Fruit fly (Drosophila melanogaster) whole organism, embryonic: Measurements from ENCODE around the gene CG7276.

Experiments
- CG1024 ChIP-seq: fragments of 200-800 bp; sonication (Bioruptor generic); IDR thresholded peaks from 2 replicates; pipeline ENCODE4 v1.3.6; 2022; ENCODE audit warnings: missing biosample characterization, missing genetic modification characterization
- CG10979 ChIP-seq: fragments of 200-800 bp; sonication (Bioruptor generic); optimal IDR thresholded peaks from 2 replicates; lab custom pipeline; 2018; ENCODE audit warnings: missing biosample characterization, mild to moderate bottlenecking, missing genetic modification characterization, moderate library complexity
- CG11723 ChIP-seq: fragments of 200-800 bp; sonication (Bioruptor generic); optimal IDR thresholded peaks from 2 replicates; lab custom pipeline; 2017; ENCODE audit warnings: missing biosample characterization, mild to moderate bottlenecking, missing genetic modification characterization
- CG12659 ChIP-seq: fragments of 200-800 bp; sonication (Bioruptor generic); optimal IDR thresholded peaks from 3 replicates; lab custom pipeline; 2017; ENCODE audit warnings: mild to moderate bottlenecking, missing biosample characterization, missing genetic modification reagents, missing genetic modification characterization
- CG14050 ChIP-seq: fragments of 200-800 bp; sonication (Bioruptor generic); IDR thresholded peaks from 3 replicates; pipeline ENCODE4 v1.3.6; 2022; ENCODE audit warnings: missing biosample characterization, missing genetic modification characterization
- CG14441 ChIP-seq: fragments of 200-800 bp; sonication (Bioruptor generic); IDR thresholded peaks from 2 replicates; pipeline ENCODE4 v1.3.6; 2022; ENCODE audit warnings: missing biosample characterization, missing genetic modification characterization
- CG14710 ChIP-seq: fragments of 200-800 bp; sonication (Bioruptor generic); optimal IDR thresholded peaks from 3 replicates; lab custom pipeline; 2019; ENCODE audit warnings: missing biosample characterization, mild to moderate bottlenecking, missing genetic modification characterization, moderate library complexity
- CG17612 ChIP-seq: fragments of 200-800 bp; sonication (Bioruptor generic); IDR thresholded peaks from 2 replicates; pipeline ENCODE4 v1.3.6; 2022; ENCODE audit warnings: missing biosample characterization, missing genetic modification characterization
- CG17802 ChIP-seq: fragments of 200-800 bp; sonication (Bioruptor generic); optimal IDR thresholded peaks from 2 replicates; lab custom pipeline; 2018; ENCODE audit warnings: missing biosample characterization, mild to moderate bottlenecking, missing genetic modification characterization, moderate library complexity
- CG18764 ChIP-seq: fragments of 200-800 bp; sonication (Bioruptor generic); optimal IDR thresholded peaks from 3 replicates; lab custom pipeline; 2016; ENCODE audit warnings: missing biosample characterization, missing genetic modification characterization
- CG2889 ChIP-seq: fragments of 200-800 bp; sonication (Bioruptor generic); IDR thresholded peaks from 3 replicates; pipeline ENCODE4 v1.3.6; 2022; ENCODE audit warnings: missing biosample characterization, missing genetic modification characterization
- CG30403 ChIP-seq: fragments of 200-800 bp; sonication (Bioruptor generic); optimal IDR thresholded peaks from 3 replicates; lab custom pipeline; 2016; ENCODE audit warnings: missing biosample characterization, missing genetic modification characterization
- CG3065 ChIP-seq: fragments of 200-800 bp; sonication (Bioruptor generic); optimal IDR thresholded peaks from 2 replicates; lab custom pipeline; 2016; ENCODE audit warnings: missing biosample characterization, missing genetic modification characterization
- CG32532 ChIP-seq: fragments of 200-800 bp; sonication (Bioruptor generic); IDR thresholded peaks from 2 replicates; pipeline ENCODE4 v1.3.6; 2022; ENCODE audit warnings: missing biosample characterization, missing genetic modification characterization
- CG3995 ChIP-seq: fragments of 200-800 bp; sonication (Bioruptor generic); optimal IDR thresholded peaks from 3 replicates; lab custom pipeline; 2016; ENCODE audit warnings: missing biosample characterization, missing genetic modification characterization
- CG4424 ChIP-seq: fragments of 200-800 bp; sonication (Bioruptor generic); optimal IDR thresholded peaks from 3 replicates; lab custom pipeline; 2016; ENCODE audit warnings: missing biosample characterization, missing genetic modification characterization
- CG4820 ChIP-seq: fragments of 200-800 bp; sonication (Bioruptor generic); optimal IDR thresholded peaks from 3 replicates; lab custom pipeline; 2016; ENCODE audit warnings: missing biosample characterization, missing genetic modification characterization
- CG6765 ChIP-seq: fragments of 200-800 bp; sonication (Bioruptor generic); optimal IDR thresholded peaks from 3 replicates; lab custom pipeline; 2017; ENCODE audit warnings: missing biosample characterization, mild to moderate bottlenecking, missing genetic modification characterization
- CG7372 ChIP-seq: fragments of 200-800 bp; sonication (Bioruptor generic); IDR thresholded peaks from 2 replicates; pipeline ENCODE4 v1.3.6; 2022; ENCODE audit warnings: missing biosample characterization, missing genetic modification characterization
- CG8478 ChIP-seq: fragments of >200 bp; optimal IDR thresholded peaks from 2 replicates; lab custom pipeline; 2018
- CG9797 ChIP-seq: fragments of 200-800 bp; sonication (Bioruptor generic); optimal IDR thresholded peaks from 3 replicates; lab custom pipeline; 2018; ENCODE audit warnings: missing biosample characterization, mild to moderate bottlenecking, missing genetic modification characterization
- CTCF ChIP-seq: fragments of 200-800 bp; sonication (Bioruptor generic); optimal IDR thresholded peaks from 2 replicates; lab custom pipeline; 2017; ENCODE audit warnings: missing biosample characterization, mild to moderate bottlenecking, missing genetic modification characterization, moderate library complexity
- Dek ChIP-seq: fragments of 200-800 bp; sonication (Bioruptor generic); optimal IDR thresholded peaks from 3 replicates; lab custom pipeline; 2019; ENCODE audit warnings: missing biosample characterization, mild to moderate bottlenecking, missing genetic modification characterization, moderate library complexity
- Dfd ChIP-seq, 2 experiments: fragments of >200 bp; optimal IDR thresholded peaks; 2 replicates each; lab custom pipeline; 2017; ENCODE audit warnings: missing biosample characterization in 2 of 2, missing genetic modification characterization in 2 of 2
- Ets97D ChIP-seq: fragments of 200-800 bp; sonication (Bioruptor generic); optimal IDR thresholded peaks from 3 replicates; lab custom pipeline; 2016; ENCODE audit warnings: missing biosample characterization, missing genetic modification characterization
- H15 ChIP-seq: fragments of 200-800 bp; sonication (Bioruptor generic); IDR thresholded peaks from 3 replicates; pipeline ENCODE4 v1.3.6; 2022; ENCODE audit warnings: missing biosample characterization, missing genetic modification characterization
- Hey ChIP-seq: fragments of 200-800 bp; sonication (Bioruptor generic); optimal IDR thresholded peaks from 3 replicates; lab custom pipeline; 2018; ENCODE audit warnings: missing biosample characterization, mild to moderate bottlenecking, missing genetic modification characterization
- Kr ChIP-seq: fragments of 200-800 bp; sonication (Bioruptor generic); optimal IDR thresholded peaks from 2 replicates; lab custom pipeline; 2017; ENCODE audit warnings: missing biosample characterization, mild to moderate bottlenecking, missing genetic modification characterization
- Neu2 ChIP-seq: fragments of 200-800 bp; sonication (Bioruptor generic); optimal IDR thresholded peaks from 3 replicates; lab custom pipeline; 2016; ENCODE audit warnings: missing biosample characterization, missing genetic modification characterization, borderline replicate concordance
- Optix ChIP-seq: fragments of 200-800 bp; sonication (Bioruptor generic); IDR thresholded peaks from 3 replicates; pipeline ENCODE4 v1.3.6; 2022; ENCODE audit warnings: missing biosample characterization, missing genetic modification characterization
- Ptx1 ChIP-seq: fragments of 200-800 bp; sonication (Bioruptor generic); IDR thresholded peaks from 2 replicates; pipeline ENCODE4 v1.3.6; 2022; ENCODE audit warnings: missing biosample characterization, missing genetic modification characterization
- Ravus ChIP-seq: fragments of 200-800 bp; sonication (Bioruptor generic); IDR thresholded peaks from 2 replicates; pipeline ENCODE4 v1.3.6; 2022; ENCODE audit warnings: missing biosample characterization, missing genetic modification characterization
- Stat92E ChIP-seq, 3 experiments: fragments of >200 bp in 2 of 3; fragments of 200-800 bp in 1 of 3; sonication (Bioruptor generic) in 1 of 3; optimal IDR thresholded peaks; 2 replicates each; lab custom pipeline; 2017 to 2019; ENCODE audit warnings: missing biosample characterization in 3 of 3, missing genetic modification characterization in 3 of 3, mild to moderate bottlenecking in 1 of 3, moderate library complexity in 1 of 3
- Taf1 ChIP-seq: fragments of 200-800 bp; sonication (Bioruptor generic); IDR thresholded peaks from 2 replicates; pipeline ENCODE4 v1.3.6; 2022; ENCODE audit warnings: missing biosample characterization, missing genetic modification characterization
- al ChIP-seq: fragments of 200-800 bp; sonication (Bioruptor generic); IDR thresholded peaks from 2 replicates; pipeline ENCODE4 v1.3.6; 2022; ENCODE audit warnings: missing biosample characterization, missing genetic modification characterization
- bigmax ChIP-seq: fragments of 200-800 bp; sonication (Bioruptor generic); optimal IDR thresholded peaks from 2 replicates; lab custom pipeline; 2018; ENCODE audit warnings: missing biosample characterization, mild to moderate bottlenecking, missing genetic modification characterization
- cato ChIP-seq: fragments of 200-800 bp; sonication (Bioruptor generic); optimal IDR thresholded peaks from 2 replicates; lab custom pipeline; 2016; ENCODE audit warnings: missing biosample characterization, missing genetic modification characterization, borderline replicate concordance
- cg ChIP-seq: fragments of 200-800 bp; sonication (Bioruptor generic); optimal IDR thresholded peaks from 3 replicates; lab custom pipeline; 2019; ENCODE audit warnings: missing biosample characterization, mild to moderate bottlenecking, missing genetic modification characterization, moderate library complexity
- chn ChIP-seq: fragments of 200-800 bp; sonication (Bioruptor generic); optimal IDR thresholded peaks from 2 replicates; lab custom pipeline; 2016; ENCODE audit warnings: missing biosample characterization, missing genetic modification characterization
- croc ChIP-seq: fragments of 200-800 bp; sonication (Bioruptor generic); conservative IDR thresholded peaks from 3 replicates; pipeline ENCODE4 v1.3.6; 2022; ENCODE audit warnings: missing biosample characterization, missing genetic modification characterization
- dmrt99B ChIP-seq: fragments of 200-800 bp; sonication (Bioruptor generic); optimal IDR thresholded peaks from 2 replicates; lab custom pipeline; 2018; ENCODE audit warnings: missing biosample characterization, mild to moderate bottlenecking, missing genetic modification characterization, moderate library complexity
- emc ChIP-seq: fragments of 200-800 bp; sonication (Bioruptor generic); optimal IDR thresholded peaks from 2 replicates; lab custom pipeline; 2016; ENCODE audit warnings: missing biosample characterization, missing genetic modification characterization
- lilli ChIP-seq: fragments of 200-800 bp; sonication (Bioruptor generic); optimal IDR thresholded peaks from 3 replicates; lab custom pipeline; 2016; ENCODE audit warnings: missing biosample characterization, missing genetic modification characterization
- lov ChIP-seq, 2 experiments: fragments of 200-800 bp in 1 of 2; fragments of >200 bp in 1 of 2; sonication (Bioruptor generic) in 1 of 2; IDR thresholded peaks in 1 of 2; optimal IDR thresholded peaks in 1 of 2; 2 replicates in 1 of 2; 3 replicates in 1 of 2; pipeline versions ENCODE4 v1.3.6 to Lab custom; 2017 to 2022; ENCODE audit warnings: missing biosample characterization in 1 of 2, missing genetic modification characterization in 1 of 2
- pb ChIP-seq: fragments of 200-800 bp; sonication (Bioruptor generic); optimal IDR thresholded peaks from 3 replicates; lab custom pipeline; 2016; ENCODE audit warnings: missing biosample characterization, missing genetic modification characterization
- phol ChIP-seq: fragments of 200-800 bp; sonication (Bioruptor generic); optimal IDR thresholded peaks from 3 replicates; lab custom pipeline; 2018; ENCODE audit warnings: missing biosample characterization, mild to moderate bottlenecking, missing genetic modification characterization, moderate library complexity
- pnt ChIP-seq: fragments of 200-800 bp; sonication (Bioruptor generic); optimal IDR thresholded peaks from 3 replicates; lab custom pipeline; 2016; ENCODE audit warnings: missing biosample characterization, missing genetic modification characterization
- pum ChIP-seq: fragments of 200-800 bp; sonication (Bioruptor generic); optimal IDR thresholded peaks from 2 replicates; lab custom pipeline; 2016; ENCODE audit warnings: missing biosample characterization, missing genetic modification characterization
- slbo ChIP-seq: fragments of 200-800 bp; sonication (Bioruptor generic); IDR thresholded peaks from 2 replicates; pipeline ENCODE4 v1.3.6; 2022; ENCODE audit warnings: missing biosample characterization, missing genetic modification characterization
- so ChIP-seq: fragments of 200-800 bp; sonication (Bioruptor generic); IDR thresholded peaks from 3 replicates; pipeline ENCODE4 v1.3.6; 2022; ENCODE audit warnings: missing biosample characterization, missing genetic modification characterization
- ttk ChIP-seq: fragments of 200-800 bp; sonication (Bioruptor generic); IDR thresholded peaks from 2 replicates; pipeline ENCODE4 v2.1.2; 2022; ENCODE audit warnings: missing biosample characterization, missing genetic modification characterization
- vnd ChIP-seq: fragments of 200-800 bp; sonication (Bioruptor generic); IDR thresholded peaks from 3 replicates; pipeline ENCODE4 v1.3.6; 2022; ENCODE audit warnings: missing biosample characterization, missing genetic modification characterization; ENCODE audit not compliant: partially characterized antibody
- vvl ChIP-seq: fragments of 200-800 bp; sonication (Bioruptor generic); IDR thresholded peaks from 2 replicates; pipeline ENCODE4 v1.3.6; 2022; ENCODE audit warnings: missing biosample characterization, missing genetic modification characterization
- zf30C ChIP-seq: fragments of 200-800 bp; sonication (Bioruptor generic); optimal IDR thresholded peaks from 3 replicates; lab custom pipeline; 2018; ENCODE audit warnings: missing biosample characterization, mild to moderate bottlenecking, missing genetic modification characterization

The CG7276 gene

DNA sequence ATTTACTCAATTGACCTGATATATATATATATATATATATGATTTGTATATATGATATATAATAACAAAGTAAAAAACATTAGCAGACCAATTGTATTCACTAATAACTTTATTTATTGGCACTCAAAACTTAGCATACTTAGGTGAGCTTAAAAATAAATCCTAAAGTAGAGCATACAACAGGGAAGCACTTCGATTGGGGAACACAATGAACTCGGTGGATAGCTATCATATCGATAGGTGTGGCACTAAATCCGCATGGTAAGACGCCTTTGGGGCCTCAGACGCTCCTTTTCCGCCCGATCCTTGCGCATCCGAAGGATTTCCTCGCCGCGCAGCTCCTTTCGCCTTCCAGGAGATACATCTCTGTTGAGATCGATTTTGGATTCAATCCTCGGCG is 18.4 kb downstream of the CG7276 start:
- no peak for TF ChIP-seq Neu2 (GFP tag; lab: Kevin White, UChicago)
- TF ChIP-seq CG11723 (GFP tag; lab: Kevin White, UChicago) = no peak
- no peak for TF ChIP-seq CG3065 (GFP tag; lab: Kevin White, UChicago)
- TF ChIP-seq CG4424 (GFP tag; lab: Kevin White, UChicago) = no peak
- no peak for TF ChIP-seq Dfd (GFP tag; optimal IDR thresholded peaks at IDR 0.05; lab: Kevin White, UChicago)
- TF ChIP-seq pnt = no peak
- TF ChIP-seq chn (GFP tag; lab: Kevin White, UChicago) = no peak
- TF ChIP-seq CG3995 (GFP tag; lab: Kevin White, UChicago) = peak; percentile 30
- TF ChIP-seq Hey = no peak
- TF ChIP-seq CG4820 (GFP tag; lab: Kevin White, UChicago) = no peak
- TF ChIP-seq CG8478 (lab: Kevin White, UChicago) = no peak
- no peak for TF ChIP-seq CG18764 (GFP tag; lab: Kevin White, UChicago)
- TF ChIP-seq ttk = no peak
- no peak for TF ChIP-seq Ravus (GFP tag; lab: Robert Waterston, UW)
- TF ChIP-seq CG17612 = no peak
- no peak for TF ChIP-seq H15 (GFP tag; lab: Robert Waterston, UW)
- no peak for TF ChIP-seq emc (GFP tag; lab: Kevin White, UChicago)
- no peak for TF ChIP-seq Kr (GFP tag; lab: Kevin White, UChicago)
- TF ChIP-seq Taf1 (GFP tag; lab: Robert Waterston, UW) = no peak
- TF ChIP-seq CG6765 (GFP tag; lab: Kevin White, UChicago) = no peak
- no peak for TF ChIP-seq Ptx1 (GFP tag; lab: Robert Waterston, UW)
- TF ChIP-seq phol (tag; lab: Kevin White, UChicago) = no peak
- no peak for TF ChIP-seq cg (GFP tag; lab: Kevin White, UChicago)
- TF ChIP-seq Dek (tag; lab: Kevin White, UChicago) = no peak
- no peak for TF ChIP-seq CG12659 (GFP tag; lab: Kevin White, UChicago)
- TF ChIP-seq al = no peak
- no peak for TF ChIP-seq lilli (GFP tag; lab: Kevin White, UChicago)
- TF ChIP-seq CG32532 (GFP tag; lab: Robert Waterston, UW) = no peak
- TF ChIP-seq Stat92E (GFP tag; optimal IDR thresholded peaks at IDR 0.05; lab: Kevin White, UChicago) = no peak
- TF ChIP-seq vnd (GFP tag; lab: Robert Waterston, UW) = no peak
- TF ChIP-seq so (GFP tag; lab: Robert Waterston, UW) = no peak
- no peak for TF ChIP-seq CG2889 (GFP tag; lab: Robert Waterston, UW)
- TF ChIP-seq pum = no peak
- TF ChIP-seq CG7372 (GFP tag; lab: Robert Waterston, UW) = no peak
- TF ChIP-seq vvl (GFP tag; lab: Robert Waterston, UW) = no peak
- TF ChIP-seq CG9797 (GFP tag; lab: Kevin White, UChicago) = no peak
- TF ChIP-seq CG14050 (GFP tag; lab: Robert Waterston, UW) = no peak
- TF ChIP-seq CG10979 (tag; lab: Kevin White, UChicago) = no peak
- TF ChIP-seq pb (GFP tag; lab: Kevin White, UChicago) = no peak
- no peak for TF ChIP-seq Ets97D (GFP tag; lab: Kevin White, UChicago)
- TF ChIP-seq lov (optimal IDR thresholded peaks at IDR 0.05; lab: Kevin White, UChicago) = no peak
- TF ChIP-seq lov (GFP tag; IDR thresholded peaks at IDR 0.05; lab: Robert Waterston, UW) = no peak
- no peak for TF ChIP-seq slbo
- no peak for TF ChIP-seq cato
- no peak for TF ChIP-seq CG14441 (GFP tag; lab: Robert Waterston, UW)
- no peak for TF ChIP-seq CG1024 (GFP tag; lab: Robert Waterston, UW)
- no peak for TF ChIP-seq CG14710 (tag; lab: Kevin White, UChicago)
- TF ChIP-seq CTCF = no peak
- no peak for TF ChIP-seq bigmax
- TF ChIP-seq zf30C (GFP tag; lab: Kevin White, UChicago) = no peak
- no peak for TF ChIP-seq dmrt99B
- no peak for TF ChIP-seq croc
- no peak for TF ChIP-seq CG17802
- no peak for TF ChIP-seq Optix (GFP tag; lab: Robert Waterston, UW)
- TF ChIP-seq CG30403 = no peak
